Worm (Caenorhabditis elegans): ENCODE results near the gene nspc-3.
A peak's percentile ranks its signal among the peaks of the same experiment; 100 is the strongest.

The nspc-3 gene

DNA sequence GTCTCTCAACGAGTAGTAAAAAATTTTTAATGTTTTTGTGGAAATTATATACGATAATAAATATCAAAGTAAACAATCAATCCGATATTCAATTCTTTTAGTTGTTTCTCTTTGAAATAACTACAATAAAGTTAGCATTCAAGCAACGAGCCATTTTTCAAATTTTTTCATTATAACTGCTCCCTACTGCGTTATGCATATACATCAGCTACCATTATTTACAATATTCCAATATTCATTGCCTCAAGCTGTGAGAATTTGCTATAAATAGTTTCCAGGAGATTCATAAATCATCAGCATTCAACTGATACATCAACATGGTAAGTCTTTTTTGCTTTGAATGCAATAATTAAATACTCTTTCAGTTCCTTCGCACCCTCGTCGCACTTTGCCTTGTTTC lies at the start of gene nspc-3:
Gene nspc-3, plus strand, starts transcription at position 301 of the 400 bp plus-strand sequence.
- no peak for TF ChIP-seq sox-4 (tag; optimal IDR thresholded peaks at IDR 0.05)
- no peak for TF ChIP-seq efl-3 (GFP tag; optimal IDR thresholded peaks at IDR 0.05)

ce11 chrX:8489415-8489814 lies 47.5 kb upstream of the nspc-3 start:
- TF ChIP-seq efl-1 (optimal IDR thresholded peaks at IDR 0.05) (no peak), efl-1 (GFP tag; optimal IDR thresholded peaks at IDR 0.05 in 1 of 2) (peak in 1 of 2 experiments; percentile 40), nhr-85 (tag) (peak; percentile 51), lin-13 (GFP tag; optimal IDR thresholded peaks at IDR 0.05) (no peak)

ce11 chrX:8489886-8490285 lies 47.0 kb upstream of the nspc-3 start:
- TF ChIP-seq fkh-10 (GFP tag; optimal IDR thresholded peaks at IDR 0.05) (peak; percentile 45), pqm-1 (tag; optimal IDR thresholded peaks at IDR 0.05) (no peak), ceh-82 (tag; optimal IDR thresholded peaks at IDR 0.05) (no peak), elt-2 (tag; optimal IDR thresholded peaks at IDR 0.05) (no peak), lin-14 (GFP tag; optimal IDR thresholded peaks at IDR 0.05) (peak; percentile 51)

DNA sequence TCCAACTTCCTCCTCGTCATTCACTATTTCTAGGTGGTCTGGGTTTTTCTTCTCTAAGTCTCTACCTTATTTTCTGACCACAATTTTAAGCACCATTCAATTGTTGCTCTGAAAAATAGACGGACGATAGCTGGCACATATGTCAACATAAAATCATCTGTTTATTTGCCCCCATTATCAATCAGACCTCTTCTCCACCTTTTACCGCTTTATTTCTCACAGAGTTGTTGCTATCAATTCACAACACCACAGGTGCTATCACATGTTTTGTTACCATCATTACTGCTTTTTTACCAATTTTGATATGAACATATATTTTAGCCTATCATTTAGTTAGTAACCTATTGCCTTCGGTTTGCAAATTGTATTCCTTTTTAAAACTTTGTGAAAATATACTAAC lies 44.1 kb upstream of the nspc-3 start:
- TF ChIP-seq nhr-71 (tag; optimal IDR thresholded peaks at IDR 0.05) (peak; percentile 6), pqm-1 (tag; optimal IDR thresholded peaks at IDR 0.05) (peak; percentile 5), nhr-11 (tag; optimal IDR thresholded peaks at IDR 0.05) (no peak), vab-15 (tag; optimal IDR thresholded peaks at IDR 0.05) (no peak), elt-2 (tag; optimal IDR thresholded peaks at IDR 0.05) (peak; percentile 82), ama-1 (optimal IDR thresholded peaks at IDR 0.05) (no peak)

DNA sequence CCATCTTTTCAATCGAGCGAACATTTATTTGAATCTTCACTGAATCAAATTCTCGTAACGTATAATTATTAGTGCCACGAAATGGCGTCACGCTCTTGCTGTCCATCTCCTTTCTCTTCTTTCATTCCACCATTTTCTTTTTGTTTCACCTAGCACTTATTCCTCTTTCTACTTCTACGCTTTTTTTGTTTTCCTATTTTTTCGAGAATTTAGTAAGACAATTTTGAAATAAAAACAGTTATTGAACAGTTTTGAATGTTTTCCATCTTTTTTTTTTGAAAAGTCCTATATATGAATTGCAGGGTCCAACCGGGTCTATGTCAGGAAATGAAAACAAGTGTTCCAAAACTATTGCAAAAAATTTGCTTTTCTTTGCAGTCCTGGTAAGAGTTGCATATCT lies 41.9 kb upstream of the nspc-3 start, which contains the start of gene T01B10.5:
Gene T01B10.5, plus strand, starts transcription at position 301 of the 400 bp plus-strand sequence.
- TF ChIP-seq snu-23 (GFP tag; optimal IDR thresholded peaks at IDR 0.05) (no peak), lin-39 (tag; optimal IDR thresholded peaks at IDR 0.05) (no peak), sup-37 (GFP tag; optimal IDR thresholded peaks at IDR 0.05) (no peak), dsc-1 (tag; optimal IDR thresholded peaks at IDR 0.05) (no peak), blmp-1 (tag; optimal IDR thresholded peaks at IDR 0.05) (no peak), nhr-47 (tag; optimal IDR thresholded peaks at IDR 0.05) (no peak), elt-3 (tag; optimal IDR thresholded peaks at IDR 0.05) (no peak), ama-1 (optimal IDR thresholded peaks at IDR 0.05) (no peak), grh-1 (GFP tag; IDR thresholded peaks at IDR 0.05) (no peak), Y116A8C.19 (tag; optimal IDR thresholded peaks at IDR 0.05; ENCODE audit: borderline replicate concordance) (no peak)

DNA sequence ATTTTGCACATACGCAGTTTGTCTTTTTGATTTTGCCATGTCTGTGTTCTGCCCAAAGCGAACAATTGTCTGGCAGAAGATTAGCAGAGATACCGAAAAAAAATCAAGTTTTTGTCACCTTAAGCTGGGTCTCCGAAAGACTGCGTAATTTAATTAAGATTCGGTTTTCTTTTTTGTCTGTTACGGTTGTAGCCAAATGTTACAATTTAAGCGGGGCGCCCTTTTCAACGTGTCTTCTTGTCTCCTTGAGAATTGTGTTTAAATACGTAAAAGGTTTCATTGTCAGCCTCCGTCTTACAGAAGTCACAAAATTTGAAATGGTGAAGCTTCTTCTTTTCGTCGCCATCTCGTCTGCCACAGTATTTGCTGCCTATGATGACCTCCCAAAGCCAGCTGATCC lies 37.2 kb upstream of the nspc-3 start, which contains the start of gene grd-14:
Gene grd-14, plus strand, starts transcription at position 301 of the 400 bp plus-strand sequence.
- TF ChIP-seq efl-1 (optimal IDR thresholded peaks at IDR 0.05): no peak
- peak in 1 of 2 experiments; percentile 46 for TF ChIP-seq efl-1 (GFP tag; optimal IDR thresholded peaks at IDR 0.05 in 1 of 2)
- TF ChIP-seq nhr-20 (tag; optimal IDR thresholded peaks at IDR 0.05): no peak

DNA sequence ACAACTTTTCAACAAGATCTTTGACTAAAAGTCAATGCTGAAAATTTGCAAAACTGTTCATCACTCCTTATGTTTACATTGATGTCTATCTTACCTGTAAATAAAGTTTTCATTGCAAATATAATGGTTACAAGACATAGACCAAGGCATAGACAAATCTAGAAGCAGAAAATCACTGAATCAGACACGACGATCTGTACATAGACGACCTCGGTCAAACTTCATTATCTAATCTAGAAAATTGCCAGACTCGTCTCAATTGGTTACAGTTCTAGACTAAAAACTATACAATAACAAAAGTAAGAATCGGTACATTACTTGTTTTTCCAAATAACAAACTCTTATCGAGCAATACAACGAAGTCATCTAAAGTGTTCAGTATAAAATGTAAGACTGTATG lies 36.0 kb upstream of the nspc-3 start, which contains the start of gene grd-4:
Gene grd-4, plus strand, starts transcription at position 301 of the 400 bp plus-strand sequence.
- TF ChIP-seq xbp-1 (tag; optimal IDR thresholded peaks at IDR 0.05): no peak
- no peak for TF ChIP-seq ztf-4 (tag; optimal IDR thresholded peaks at IDR 0.05)
- no peak for TF ChIP-seq mdl-1 (tag; optimal IDR thresholded peaks at IDR 0.05)
- no peak for TF ChIP-seq lin-39 (tag; optimal IDR thresholded peaks at IDR 0.05)
- no peak for TF ChIP-seq egl-13 (tag; optimal IDR thresholded peaks at IDR 0.05)
- no peak for TF ChIP-seq nhr-19 (GFP tag; conservative IDR thresholded peaks at IDR 0.05)
- TF ChIP-seq snu-23 (GFP tag; optimal IDR thresholded peaks at IDR 0.05): no peak
- TF ChIP-seq F16B12.6 (tag; optimal IDR thresholded peaks at IDR 0.05): no peak
- no peak for TF ChIP-seq nhr-84 (tag; optimal IDR thresholded peaks at IDR 0.05)
- no peak for TF ChIP-seq egl-27 (tag; optimal IDR thresholded peaks at IDR 0.05)
- TF ChIP-seq snpc-4 (tag; optimal IDR thresholded peaks at IDR 0.05): no peak
- TF ChIP-seq nhr-76 (tag; optimal IDR thresholded peaks at IDR 0.05): no peak
- no peak for TF ChIP-seq lin-15B (tag; optimal IDR thresholded peaks at IDR 0.05)

Data from whole organism, L1 larva.